Fruit fly (Drosophila melanogaster) whole organism, pupa: ENCODE results near the gene stg1.

Experiments used
- CG10348 ChIP-seq: fragments of 200-800 bp; sonication (Bioruptor generic); IDR thresholded peaks from 2 replicates; pipeline ENCODE4 v1.3.6; 2022; ENCODE audit warnings: missing biosample characterization, missing genetic modification characterization
- CG12605 ChIP-seq: fragments of 200-800 bp; sonication (Bioruptor generic); IDR thresholded peaks from 2 replicates; pipeline ENCODE4 v1.3.6; 2022; ENCODE audit warnings: missing biosample characterization, missing genetic modification characterization
- CG13204 ChIP-seq: fragments of 200-800 bp; sonication (Bioruptor generic); optimal IDR thresholded peaks from 2 replicates; lab custom pipeline; 2018; ENCODE audit warnings: missing biosample characterization, mild to moderate bottlenecking, missing genetic modification characterization, moderate library complexity
- CG14655 ChIP-seq: fragments of 200-800 bp; sonication (Bioruptor generic); optimal IDR thresholded peaks from 3 replicates; lab custom pipeline; 2017; ENCODE audit warnings: mild to moderate bottlenecking, missing biosample characterization, missing genetic modification reagents, missing genetic modification characterization
- CG15710 ChIP-seq: fragments of 200-800 bp; sonication (Bioruptor generic); optimal IDR thresholded peaks from 2 replicates; lab custom pipeline; 2018; ENCODE audit warnings: missing biosample characterization, mild to moderate bottlenecking, missing genetic modification characterization, moderate library complexity
- CG17806 ChIP-seq: fragments of 200-800 bp; sonication (Bioruptor generic); optimal IDR thresholded peaks from 2 replicates; lab custom pipeline; 2018; ENCODE audit warnings: missing biosample characterization, mild to moderate bottlenecking, missing genetic modification characterization, moderate library complexity
- CG32121 ChIP-seq: fragments of 200-800 bp; sonication (Bioruptor generic); IDR thresholded peaks from 2 replicates; pipeline ENCODE4 v1.3.6; 2022; ENCODE audit warnings: missing biosample characterization, missing genetic modification characterization
- CG34367 ChIP-seq: fragments of 200-800 bp; sonication (Bioruptor generic); optimal IDR thresholded peaks from 2 replicates; lab custom pipeline; 2018; ENCODE audit warnings: missing biosample characterization, mild to moderate bottlenecking, missing genetic modification characterization
- CG4496 ChIP-seq: fragments of 200-800 bp; sonication (Bioruptor generic); IDR thresholded peaks from 3 replicates; pipeline ENCODE4 v1.3.6; 2022; ENCODE audit warnings: missing biosample characterization, missing genetic modification characterization
- CG8159 ChIP-seq: fragments of 200-800 bp; sonication (Bioruptor generic); optimal IDR thresholded peaks from 3 replicates; lab custom pipeline; 2018; ENCODE audit warnings: missing biosample characterization, mild to moderate bottlenecking, missing genetic modification characterization, moderate library complexity
- CG8301 ChIP-seq: fragments of 200-800 bp; sonication (Bioruptor generic); optimal IDR thresholded peaks from 2 replicates; lab custom pipeline; 2018; ENCODE audit warnings: missing biosample characterization, mild to moderate bottlenecking, missing genetic modification characterization
- CG9948 ChIP-seq: fragments of 200-800 bp; sonication (Bioruptor generic); optimal IDR thresholded peaks from 2 replicates; lab custom pipeline; 2018; ENCODE audit warnings: missing biosample characterization, mild to moderate bottlenecking, missing genetic modification characterization, moderate library complexity
- D1 ChIP-seq: fragments of 200-800 bp; sonication (Bioruptor generic); optimal IDR thresholded peaks from 2 replicates; lab custom pipeline; 2018; ENCODE audit warnings: missing biosample characterization, mild to moderate bottlenecking, missing genetic modification characterization, moderate library complexity
- EcR ChIP-seq: fragments of 200-800 bp; sonication (Bioruptor generic); optimal IDR thresholded peaks from 3 replicates; lab custom pipeline; 2019; ENCODE audit warnings: missing biosample characterization, missing genetic modification characterization, mild to moderate bottlenecking, moderate library complexity, missing genetic modification reagents
- Ets98B ChIP-seq: fragments of 200-800 bp; sonication (Bioruptor generic); IDR thresholded peaks from 2 replicates; pipeline ENCODE4 v1.3.6; 2022; ENCODE audit warnings: missing biosample characterization, missing genetic modification characterization
- Pif1A ChIP-seq: fragments of 200-800 bp; sonication (Bioruptor generic); optimal IDR thresholded peaks from 3 replicates; lab custom pipeline; 2016; ENCODE audit warnings: missing biosample characterization, missing genetic modification characterization
- Pif1B ChIP-seq: fragments of 200-800 bp; sonication (Bioruptor generic); optimal IDR thresholded peaks from 3 replicates; lab custom pipeline; 2016; ENCODE audit warnings: missing biosample characterization, missing genetic modification characterization
- Snoo ChIP-seq: fragments of 200-800 bp; sonication (Bioruptor generic); optimal IDR thresholded peaks from 3 replicates; lab custom pipeline; 2017; ENCODE audit warnings: missing biosample characterization, mild to moderate bottlenecking, missing genetic modification characterization, inconsistent platforms
- fd96Ca ChIP-seq: fragments of 200-800 bp; sonication (Bioruptor generic); IDR thresholded peaks from 3 replicates; pipeline ENCODE4 v1.3.6; 2022; ENCODE audit warnings: missing biosample characterization, missing genetic modification characterization
- gl ChIP-seq: fragments of 200-800 bp; sonication (Bioruptor generic); optimal IDR thresholded peaks from 2 replicates; lab custom pipeline; 2018; ENCODE audit warnings: missing biosample characterization, mild to moderate bottlenecking, missing genetic modification characterization
- rn ChIP-seq: fragments of 200-800 bp; sonication (Bioruptor generic); IDR thresholded peaks from 2 replicates; pipeline ENCODE4 v1.3.6; 2022; ENCODE audit warnings: missing biosample characterization, missing genetic modification characterization

The stg1 gene

DNA sequence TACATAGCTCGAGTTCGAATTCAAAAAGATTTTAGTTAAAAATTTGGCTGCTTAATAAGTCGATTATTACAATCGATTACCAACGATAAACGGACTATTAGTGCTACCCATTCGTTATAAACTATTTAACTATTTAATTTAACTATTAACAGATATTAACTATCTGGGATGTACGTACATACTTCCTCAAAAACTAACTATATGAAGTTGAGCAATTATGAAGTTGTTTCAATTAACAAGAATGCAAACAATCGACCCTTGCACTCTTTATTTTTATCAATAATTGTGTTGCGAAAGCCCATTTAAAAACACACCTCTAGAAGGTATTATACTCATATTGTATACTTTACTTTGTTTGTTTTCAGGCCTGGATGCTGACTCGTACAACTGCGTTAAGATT is 12.6 kb downstream of the stg1 start, which contains the start of gene CG1503:
CG1503 (minus strand) TSS at position 101 of the 400 bp plus-strand sequence.
- TF ChIP-seq CG34367, result no peak
- no peak for TF ChIP-seq gl (tag; lab: Kevin White, UChicago)
- TF ChIP-seq Pif1B (GFP tag; lab: Kevin White, UChicago), result no peak

DNA sequence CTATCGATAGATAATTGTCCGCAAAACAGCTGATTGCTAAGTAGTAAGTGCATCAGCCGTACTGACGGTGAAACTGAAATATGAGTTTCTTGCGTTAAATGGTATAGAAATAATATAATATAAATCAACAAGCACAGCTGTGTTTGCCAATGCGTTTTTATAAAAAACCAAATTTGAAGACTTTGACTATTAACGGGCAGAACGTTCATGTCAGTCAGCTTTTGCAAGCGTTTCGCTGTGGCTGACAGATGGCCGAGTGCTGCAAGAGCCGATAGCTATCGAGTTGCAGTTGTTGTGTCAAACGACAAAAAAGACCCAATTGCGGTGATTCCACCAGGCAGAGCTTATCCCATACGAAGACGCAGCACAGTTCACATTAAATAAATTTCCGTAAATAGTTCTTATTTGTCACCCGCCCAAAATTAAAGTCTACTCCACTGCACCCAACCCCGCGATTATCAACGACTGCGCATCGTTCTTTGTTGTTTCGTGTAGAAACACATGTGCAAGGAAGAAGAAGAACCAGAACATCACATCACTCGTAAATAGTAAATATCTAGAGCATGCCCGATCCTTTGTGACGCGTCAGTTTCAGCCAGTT is 23.3 kb downstream of the stg1 start, which contains the start of the genes unc and CG15445:
unc (minus strand) TSS at position 51 of the 601 bp plus-strand sequence.
CG15445 (plus strand) TSS at position 296 of the 601 bp plus-strand sequence.
- TF ChIP-seq CG4496 (no peak), EcR (no peak), CG15710 (tag; lab: Kevin White, UChicago) (no peak), Snoo (tag; lab: Kevin White, UChicago) (no peak), Pif1A (GFP tag; lab: Kevin White, UChicago) (no peak), CG32121 (GFP tag; lab: Robert Waterston, UW) (no peak), CG13204 (GFP tag; lab: Kevin White, UChicago) (no peak)

DNA sequence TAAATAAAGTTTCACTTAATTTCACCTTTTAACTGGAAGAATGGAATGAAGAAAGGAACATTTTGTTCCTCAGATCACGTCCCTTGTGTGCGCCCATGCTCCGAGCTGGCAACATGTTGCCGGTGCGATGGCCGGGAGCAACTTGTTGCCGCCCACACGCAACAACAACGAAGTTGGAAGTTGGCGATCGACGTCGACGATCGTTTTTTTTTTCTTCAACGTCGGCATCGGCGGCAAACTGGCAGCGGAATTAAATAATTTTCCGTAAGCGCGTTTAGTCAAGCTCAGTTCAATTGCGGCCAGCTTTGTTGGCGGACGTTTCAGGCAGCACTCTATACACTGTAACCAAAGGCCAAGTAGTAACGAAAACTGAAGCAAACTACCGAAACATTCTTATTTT is 29.9 kb downstream of the stg1 start, which contains the start of gene ldd:
ldd (plus strand) TSS at position 136 of the 400 bp plus-strand sequence.
- TF ChIP-seq CG9948 (tag; lab: Kevin White, UChicago), result no peak
- TF ChIP-seq Ets98B (GFP tag; lab: Robert Waterston, UW), result 0 out of 2 replicates have a peak, but pooled peaks have one; percentile 7
- TF ChIP-seq CG13204 (GFP tag; lab: Kevin White, UChicago), result peak; percentile 73
- TF ChIP-seq EcR, result peak; percentile 18

DNA sequence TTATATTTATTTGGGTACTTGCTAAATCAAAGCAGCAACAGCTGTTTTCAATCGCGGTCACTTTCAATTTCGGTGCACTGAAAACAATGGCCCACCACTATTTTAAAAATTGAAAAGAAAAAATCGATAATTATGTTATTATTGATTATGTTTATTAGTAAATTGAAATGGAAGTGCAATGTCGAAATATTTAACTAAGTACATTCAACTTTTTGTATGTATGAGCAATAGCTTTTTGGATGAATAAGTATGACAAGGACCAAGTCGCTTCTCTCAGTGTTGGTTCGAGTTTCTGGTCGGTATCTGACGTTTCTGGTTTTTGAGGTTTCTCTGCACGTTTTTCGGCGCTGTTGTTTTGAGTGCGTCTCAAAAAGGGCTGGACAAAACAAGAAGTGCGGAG is 30.5 kb downstream of the stg1 start:
- TF ChIP-seq CG8159 (tag; lab: Kevin White, UChicago), result peak; percentile 78
- no peak for TF ChIP-seq D1 (tag; lab: Kevin White, UChicago)
- peak; percentile 75; the same call in 2 of the 3 replicates for TF ChIP-seq CG4496
- peak; percentile 64 for TF ChIP-seq Pif1B (GFP tag; lab: Kevin White, UChicago)
- no peak for TF ChIP-seq EcR
- peak; percentile 51 for TF ChIP-seq CG34367
- TF ChIP-seq CG32121 (GFP tag; lab: Robert Waterston, UW), result peak; percentile 73
- TF ChIP-seq fd96Ca, result peak; percentile 50; the same call in 1 of the 3 replicates
- TF ChIP-seq CG14655, result peak; percentile 65
- TF ChIP-seq CG13204 (GFP tag; lab: Kevin White, UChicago), result no peak
- peak; percentile 70 for TF ChIP-seq CG15710 (tag; lab: Kevin White, UChicago)
- TF ChIP-seq CG17806, result peak; percentile 65
- TF ChIP-seq CG12605 (GFP tag; lab: Robert Waterston, UW), result peak; percentile 17; the same call in 1 of the 2 replicates
- peak; percentile 67 for TF ChIP-seq rn (GFP tag; lab: Robert Waterston, UW)
- TF ChIP-seq CG8301 (tag; lab: Kevin White, UChicago), result peak; percentile 49
- TF ChIP-seq gl (tag; lab: Kevin White, UChicago), result peak; percentile 2
- TF ChIP-seq Ets98B (GFP tag; lab: Robert Waterston, UW), result peak; percentile 70
- TF ChIP-seq Pif1A (GFP tag; lab: Kevin White, UChicago), result peak; percentile 79
- TF ChIP-seq CG9948 (tag; lab: Kevin White, UChicago), result peak; percentile 59
- peak; percentile 85 for TF ChIP-seq Snoo (tag; lab: Kevin White, UChicago)
- no peak for TF ChIP-seq CG10348 (GFP tag; lab: Robert Waterston, UW)

DNA sequence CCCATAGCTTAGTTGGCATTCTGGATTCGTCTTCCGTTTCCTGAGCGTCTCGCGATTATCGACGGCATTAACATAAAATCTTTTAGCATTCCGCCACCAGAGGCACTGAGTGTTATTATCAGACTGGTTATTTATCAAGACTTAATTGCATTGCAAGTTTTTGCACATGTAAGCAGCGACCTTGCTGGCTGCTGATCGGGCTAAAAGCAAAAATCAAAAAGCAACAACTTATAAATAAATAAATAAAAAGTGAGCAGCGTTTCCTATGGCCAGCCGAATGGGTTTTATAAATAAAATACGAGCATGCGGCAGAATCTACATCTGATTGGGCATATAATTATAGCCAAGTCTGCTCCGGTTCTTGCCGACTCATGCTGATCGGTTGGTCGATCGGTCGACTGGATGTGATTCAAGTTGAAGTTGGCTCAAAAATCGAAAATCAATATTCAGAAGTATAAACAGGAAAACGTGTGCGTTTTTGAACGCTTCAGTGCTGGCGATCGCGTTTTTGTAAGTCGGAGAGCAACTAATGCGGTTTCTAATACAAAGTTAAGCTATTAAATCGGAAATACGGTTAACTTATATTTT is 32.4 kb downstream of the stg1 start:
- TF ChIP-seq CG17806 (no peak), CG10348 (GFP tag; lab: Robert Waterston, UW) (no peak), CG14655 (no peak), CG8301 (tag; lab: Kevin White, UChicago) (no peak), rn (GFP tag; lab: Robert Waterston, UW) (no peak), CG15710 (tag; lab: Kevin White, UChicago) (no peak), D1 (tag; lab: Kevin White, UChicago) (no peak), Ets98B (GFP tag; lab: Robert Waterston, UW) (no peak), CG32121 (GFP tag; lab: Robert Waterston, UW) (no peak), CG12605 (GFP tag; lab: Robert Waterston, UW) (no peak), gl (tag; lab: Kevin White, UChicago) (no peak), CG9948 (tag; lab: Kevin White, UChicago) (no peak)

DNA sequence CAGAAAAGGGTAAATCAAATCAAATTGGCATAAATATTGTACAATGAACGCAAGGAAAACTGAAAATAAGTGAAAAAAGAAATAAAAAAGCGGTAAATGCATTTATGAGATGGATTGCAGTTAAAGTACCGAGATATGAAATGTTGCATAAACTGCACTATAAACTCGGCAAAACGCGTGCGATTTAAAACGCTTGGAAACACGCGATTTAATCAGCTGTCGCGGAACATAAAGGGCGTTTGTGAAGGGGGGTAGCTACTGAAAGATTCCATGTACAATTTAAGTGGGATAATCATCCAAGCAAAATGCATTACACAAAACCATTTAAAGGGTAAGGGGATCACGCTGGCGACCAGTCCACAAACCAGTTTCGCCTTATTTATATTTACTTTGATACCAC is 33.1 kb downstream of the stg1 start:
- TF ChIP-seq CG14655, result no peak
- TF ChIP-seq CG32121 (GFP tag; lab: Robert Waterston, UW), result no peak
- TF ChIP-seq CG34367, result no peak
- TF ChIP-seq CG8301 (tag; lab: Kevin White, UChicago), result no peak
- TF ChIP-seq D1 (tag; lab: Kevin White, UChicago), result no peak
- TF ChIP-seq Pif1B (GFP tag; lab: Kevin White, UChicago), result no peak
- no peak for TF ChIP-seq CG10348 (GFP tag; lab: Robert Waterston, UW)
- no peak for TF ChIP-seq gl (tag; lab: Kevin White, UChicago)
- TF ChIP-seq CG12605 (GFP tag; lab: Robert Waterston, UW), result no peak
- no peak for TF ChIP-seq CG4496
- TF ChIP-seq CG15710 (tag; lab: Kevin White, UChicago), result no peak
- no peak for TF ChIP-seq Pif1A (GFP tag; lab: Kevin White, UChicago)
- TF ChIP-seq Ets98B (GFP tag; lab: Robert Waterston, UW), result no peak
- TF ChIP-seq Snoo (tag; lab: Kevin White, UChicago), result no peak
